Worm (Caenorhabditis elegans): ENCODE data around the gene let-70.

DNA sequence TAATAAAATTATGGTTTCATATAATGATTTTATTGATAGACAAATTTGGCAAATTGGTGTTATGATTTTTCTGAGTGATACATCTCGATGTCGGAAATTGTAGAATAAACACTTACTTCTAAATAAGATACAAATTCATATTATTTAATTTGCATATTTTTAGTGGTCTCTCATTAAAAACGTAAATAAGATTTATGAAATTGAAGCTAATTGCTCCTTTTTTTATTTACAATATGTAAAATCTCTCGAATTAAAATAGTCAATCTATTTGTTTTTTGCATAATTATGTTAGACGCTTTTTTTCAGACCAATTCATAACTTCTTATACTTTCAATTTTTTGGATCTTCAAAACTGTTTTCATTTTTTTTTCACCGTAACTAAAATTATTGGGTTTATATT, 49.8 kb downstream of the let-70 start, which contains the start of gene hrg-6:
- TF ChIP-seq mes-4 (tag; optimal IDR thresholded peaks at IDR 0.05) = no peak
- no peak for TF ChIP-seq dox-1 (GFP tag; IDR thresholded peaks at IDR 0.05)
- TF ChIP-seq madf-8 (GFP tag; conservative IDR thresholded peaks at IDR 0.05) = no peak
- TF ChIP-seq D2030.7 (GFP tag; IDR thresholded peaks at IDR 0.05) = no peak
- no peak for TF ChIP-seq ztf-18 (tag; optimal IDR thresholded peaks at IDR 0.05)
- TF ChIP-seq hmg-1.2 (GFP tag; IDR thresholded peaks at IDR 0.05) = no peak
- no peak for TF ChIP-seq akir-1 (GFP tag; optimal IDR thresholded peaks at IDR 0.05)
- no peak for TF ChIP-seq ama-1 (optimal IDR thresholded peaks at IDR 0.05)
- no peak for TF ChIP-seq ama-1 (GFP tag; optimal IDR thresholded peaks at IDR 0.05)
- TF ChIP-seq cebp-2 (GFP tag; IDR thresholded peaks at IDR 0.05) = no peak
- TF ChIP-seq pha-4 (tag; optimal IDR thresholded peaks at IDR 0.05) = no peak
- TF ChIP-seq pbrm-1 (GFP tag; IDR thresholded peaks at IDR 0.05) = no peak
- no peak for TF ChIP-seq C06A6.2 (GFP tag; conservative IDR thresholded peaks at IDR 0.05)

Data from whole organism, young adult.